Fruit fly (Drosophila melanogaster) whole organism, embryonic: Measurements from ENCODE around the gene CG43931.

Experiments used
- Antp ChIP-seq: fragments of 200-800 bp; sonication (Bioruptor generic); optimal IDR thresholded peaks from 3 replicates; lab custom pipeline; 2016; ENCODE audit warnings: missing biosample characterization, missing genetic modification characterization
- CG10543 ChIP-seq: fragments of 200-800 bp; sonication (Bioruptor generic); optimal IDR thresholded peaks from 3 replicates; lab custom pipeline; 2017; ENCODE audit warnings: missing biosample characterization, mild to moderate bottlenecking, missing genetic modification characterization, moderate library complexity
- CG13424 ChIP-seq: fragments of 200-800 bp; sonication (Bioruptor generic); optimal IDR thresholded peaks from 2 replicates; lab custom pipeline; 2019; ENCODE audit warnings: missing biosample characterization, mild to moderate bottlenecking, missing genetic modification characterization, moderate library complexity
- CG15269 ChIP-seq: fragments of 200-800 bp; sonication (Bioruptor generic); optimal IDR thresholded peaks from 2 replicates; lab custom pipeline; 2018; ENCODE audit warnings: missing biosample characterization, mild to moderate bottlenecking, missing genetic modification characterization, moderate library complexity
- CG15479 ChIP-seq: fragments of 200-800 bp; sonication (Bioruptor generic); optimal IDR thresholded peaks from 3 replicates; lab custom pipeline; 2019; ENCODE audit warnings: missing biosample characterization, mild to moderate bottlenecking, missing genetic modification characterization, moderate library complexity
- CG15601 ChIP-seq: fragments of 200-800 bp; sonication (Bioruptor generic); optimal IDR thresholded peaks from 3 replicates; lab custom pipeline; 2019; ENCODE audit warnings: missing biosample characterization, mild to moderate bottlenecking, missing genetic modification characterization, moderate library complexity
- CG17359 ChIP-seq: fragments of 200-800 bp; sonication (Bioruptor generic); optimal IDR thresholded peaks from 3 replicates; lab custom pipeline; 2018; ENCODE audit warnings: missing biosample characterization, mild to moderate bottlenecking, missing genetic modification characterization, moderate library complexity
- CG2875 ChIP-seq: fragments of 200-800 bp; sonication (Bioruptor generic); optimal IDR thresholded peaks from 2 replicates; lab custom pipeline; 2017; ENCODE audit warnings: missing biosample characterization, mild to moderate bottlenecking, missing genetic modification characterization, missing genetic modification reagents
- CG33557 ChIP-seq: fragments of 200-800 bp; sonication (Bioruptor generic); optimal IDR thresholded peaks from 2 replicates; lab custom pipeline; 2019; ENCODE audit warnings: missing biosample characterization, mild to moderate bottlenecking, missing genetic modification characterization, moderate library complexity
- CG3407 ChIP-seq: fragments of 200-800 bp; sonication (Bioruptor generic); optimal IDR thresholded peaks from 2 replicates; lab custom pipeline; 2018; ENCODE audit warnings: missing biosample characterization, mild to moderate bottlenecking, missing genetic modification characterization
- CG34224 ChIP-seq: fragments of 200-800 bp; sonication (Bioruptor generic); IDR thresholded peaks from 3 replicates; pipeline ENCODE4 v1.3.6; 2022; ENCODE audit warnings: missing biosample characterization, missing genetic modification characterization; ENCODE audit not compliant: partially characterized antibody
- CG6175 ChIP-seq: fragments of 200-800 bp; sonication (Bioruptor generic); IDR thresholded peaks from 3 replicates; pipeline ENCODE4 v1.3.6; 2022; ENCODE audit warnings: missing biosample characterization, missing genetic modification characterization
- CG7745 ChIP-seq: fragments of 200-800 bp; sonication (Bioruptor generic); optimal IDR thresholded peaks from 2 replicates; lab custom pipeline; 2018; ENCODE audit warnings: missing biosample characterization, mild to moderate bottlenecking, missing genetic modification characterization, moderate library complexity
- CG8924 ChIP-seq: fragments of 200-800 bp; optimal IDR thresholded peaks from 3 replicates; lab custom pipeline; 2019; ENCODE audit warnings: missing biosample characterization, mild to moderate bottlenecking, missing genetic modification characterization, moderate library complexity
- CTCF ChIP-seq: fragments of 200-800 bp; sonication (Bioruptor generic); optimal IDR thresholded peaks from 2 replicates; lab custom pipeline; 2017; ENCODE audit warnings: missing biosample characterization, mild to moderate bottlenecking, missing genetic modification characterization, moderate library complexity
- D ChIP-seq, 2 experiments: fragments of 200-800 bp in 1 of 2; fragments of >200 bp in 1 of 2; sonication (Bioruptor generic) in 1 of 2; optimal IDR thresholded peaks; 2 replicates in 1 of 2; 3 replicates in 1 of 2; lab custom pipeline; 2017; ENCODE audit warnings: mild to moderate bottlenecking in 1 of 2, missing biosample characterization in 1 of 2, missing genetic modification characterization in 1 of 2, missing genetic modification reagents in 1 of 2
- Deaf1 ChIP-seq: fragments of 200-800 bp; optimal IDR thresholded peaks from 3 replicates; lab custom pipeline; 2019; ENCODE audit warnings: missing biosample characterization, mild to moderate bottlenecking, missing genetic modification characterization, moderate library complexity
- H15 ChIP-seq: fragments of 200-800 bp; sonication (Bioruptor generic); IDR thresholded peaks from 3 replicates; pipeline ENCODE4 v1.3.6; 2022; ENCODE audit warnings: missing biosample characterization, missing genetic modification characterization
- HLH3B ChIP-seq: fragments of 200-800 bp; sonication (Bioruptor generic); IDR thresholded peaks from 2 replicates; pipeline ENCODE4 v1.3.6; 2022; ENCODE audit warnings: missing biosample characterization, missing genetic modification characterization
- HLHmδ ChIP-seq: fragments of 200-800 bp; sonication (Bioruptor generic); optimal IDR thresholded peaks from 2 replicates; lab custom pipeline; 2018; ENCODE audit warnings: missing biosample characterization, mild to moderate bottlenecking, missing genetic modification characterization, moderate library complexity
- HmgZ ChIP-seq: fragments of 200-800 bp; sonication (Bioruptor generic); optimal IDR thresholded peaks from 2 replicates; lab custom pipeline; 2018; ENCODE audit warnings: missing biosample characterization, mild to moderate bottlenecking, missing genetic modification characterization
- NfI ChIP-seq: fragments of 200-800 bp; sonication (Bioruptor generic); optimal IDR thresholded peaks from 3 replicates; lab custom pipeline; 2018; ENCODE audit warnings: missing biosample characterization, mild to moderate bottlenecking, missing genetic modification characterization, moderate library complexity
- PHDP ChIP-seq: fragments of 200-800 bp; sonication (Bioruptor generic); optimal IDR thresholded peaks from 3 replicates; lab custom pipeline; 2018; ENCODE audit warnings: missing biosample characterization, mild to moderate bottlenecking, missing genetic modification characterization, moderate library complexity
- Stat92E ChIP-seq, 3 experiments: fragments of >200 bp in 2 of 3; fragments of 200-800 bp in 1 of 3; sonication (Bioruptor generic) in 1 of 3; optimal IDR thresholded peaks; 2 replicates each; lab custom pipeline; 2017 to 2019; ENCODE audit warnings: missing biosample characterization in 3 of 3, missing genetic modification characterization in 3 of 3, mild to moderate bottlenecking in 1 of 3, moderate library complexity in 1 of 3
- Trl ChIP-seq, 3 experiments: fragments of >200 bp in 2 of 3; fragments of 200-800 bp in 1 of 3; sonication (Bioruptor generic) in 1 of 3; optimal IDR thresholded peaks; 2 replicates in 1 of 3; 3 replicates in 2 of 3; lab custom pipeline; 2016 to 2017; ENCODE audit warnings: missing biosample characterization in 1 of 3, missing genetic modification characterization in 1 of 3
- bbx ChIP-seq: fragments of 200-800 bp; sonication (Bioruptor generic); IDR thresholded peaks from 2 replicates; pipeline ENCODE4 v1.3.6; 2022; ENCODE audit warnings: missing biosample characterization, missing genetic modification characterization; ENCODE audit not compliant: partially characterized antibody
- cato ChIP-seq: fragments of 200-800 bp; sonication (Bioruptor generic); optimal IDR thresholded peaks from 2 replicates; lab custom pipeline; 2016; ENCODE audit warnings: missing biosample characterization, missing genetic modification characterization, borderline replicate concordance
- chinmo ChIP-seq: fragments of 200-800 bp; sonication (Bioruptor generic); IDR thresholded peaks from 4 replicates; pipeline ENCODE4 v1.3.6; 2022; ENCODE audit warnings: missing biosample characterization, missing genetic modification characterization; ENCODE audit not compliant: partially characterized antibody
- chm ChIP-seq: fragments of 200-800 bp; sonication (Bioruptor generic); IDR thresholded peaks from 2 replicates; pipeline ENCODE4 v1.3.6; 2022; ENCODE audit warnings: missing biosample characterization, missing genetic modification characterization
- ci ChIP-seq: fragments of 200-800 bp; sonication (Bioruptor generic); IDR thresholded peaks from 3 replicates; pipeline ENCODE4 v1.3.6; 2022; ENCODE audit warnings: missing biosample characterization, missing genetic modification characterization
- crol ChIP-seq: fragments of 200-800 bp; sonication (Bioruptor generic); IDR thresholded peaks from 2 replicates; pipeline ENCODE4 v1.3.6; 2022; ENCODE audit warnings: missing biosample characterization, missing genetic modification characterization
- fd64A ChIP-seq: fragments of 200-800 bp; sonication (Bioruptor generic); optimal IDR thresholded peaks from 3 replicates; lab custom pipeline; 2018; ENCODE audit warnings: missing biosample characterization, mild to moderate bottlenecking, missing genetic modification characterization
- gsb ChIP-seq: fragments of 200-800 bp; sonication (Bioruptor generic); IDR thresholded peaks from 2 replicates; pipeline ENCODE4 v1.3.6; 2022; ENCODE audit warnings: missing biosample characterization, missing genetic modification characterization
- gsb-n ChIP-seq: fragments of 200-800 bp; sonication (Bioruptor generic); optimal IDR thresholded peaks from 3 replicates; lab custom pipeline; 2018; ENCODE audit warnings: missing biosample characterization, mild to moderate bottlenecking, missing genetic modification characterization
- her ChIP-seq: fragments of 200-800 bp; sonication (Bioruptor generic); optimal IDR thresholded peaks from 2 replicates; lab custom pipeline; 2016; ENCODE audit warnings: missing biosample characterization, missing genetic modification characterization
- lab ChIP-seq: fragments of 200-800 bp; sonication (Bioruptor generic); optimal IDR thresholded peaks from 3 replicates; lab custom pipeline; 2017; ENCODE audit warnings: missing biosample characterization, missing genetic modification characterization, mild to moderate bottlenecking, moderate library complexity, missing genetic modification reagents
- oc ChIP-seq: fragments of 200-800 bp; sonication (Bioruptor generic); optimal IDR thresholded peaks from 2 replicates; lab custom pipeline; 2018; ENCODE audit warnings: missing biosample characterization, mild to moderate bottlenecking, missing genetic modification characterization, moderate library complexity
- odd ChIP-seq: fragments of 200-800 bp; sonication (Bioruptor generic); optimal IDR thresholded peaks from 2 replicates; lab custom pipeline; 2017; ENCODE audit warnings: missing biosample characterization, mild to moderate bottlenecking, missing genetic modification characterization
- run ChIP-seq: fragments of 200-800 bp; sonication (Bioruptor generic); optimal IDR thresholded peaks from 3 replicates; lab custom pipeline; 2018; ENCODE audit warnings: missing biosample characterization, mild to moderate bottlenecking, missing genetic modification characterization
- salm ChIP-seq: fragments of 200-800 bp; sonication (Bioruptor generic); optimal IDR thresholded peaks from 2 replicates; lab custom pipeline; 2018; ENCODE audit warnings: missing biosample characterization, mild to moderate bottlenecking, missing genetic modification characterization
- sens ChIP-seq: fragments of 200-800 bp; sonication (Bioruptor generic); peaks from one replicate; lab custom pipeline; 2016; ENCODE audit warnings: missing biosample characterization, missing genetic modification characterization
- sna ChIP-seq: fragments of 200-800 bp; sonication (Bioruptor generic); IDR thresholded peaks from 2 replicates; pipeline ENCODE4 v1.3.6; 2022; ENCODE audit warnings: missing biosample characterization, missing genetic modification characterization; ENCODE audit not compliant: partially characterized antibody
- so ChIP-seq: fragments of 200-800 bp; sonication (Bioruptor generic); IDR thresholded peaks from 3 replicates; pipeline ENCODE4 v1.3.6; 2022; ENCODE audit warnings: missing biosample characterization, missing genetic modification characterization
- sqz ChIP-seq: fragments of 200-800 bp; sonication (Bioruptor generic); optimal IDR thresholded peaks from 3 replicates; lab custom pipeline; 2018; ENCODE audit warnings: missing biosample characterization, mild to moderate bottlenecking, missing genetic modification characterization
- stwl ChIP-seq: fragments of 200-800 bp; sonication (Bioruptor generic); optimal IDR thresholded peaks from 3 replicates; lab custom pipeline; 2018; ENCODE audit warnings: missing biosample characterization, mild to moderate bottlenecking, missing genetic modification characterization, moderate library complexity
- tll ChIP-seq, 2 experiments: fragments of 200-800 bp in 1 of 2; fragments of >200 bp in 1 of 2; sonication (Bioruptor generic) in 1 of 2; optimal IDR thresholded peaks; 2 replicates each; lab custom pipeline; 2017 to 2019; ENCODE audit warnings: missing biosample characterization in 2 of 2, missing genetic modification characterization in 2 of 2, mild to moderate bottlenecking in 1 of 2, moderate library complexity in 1 of 2
- z ChIP-seq: fragments of 200-800 bp; sonication (Bioruptor generic); IDR thresholded peaks from 3 replicates; pipeline ENCODE4 v1.3.6; 2022; ENCODE audit warnings: missing biosample characterization, missing genetic modification characterization

CG43931 gene

DNA sequence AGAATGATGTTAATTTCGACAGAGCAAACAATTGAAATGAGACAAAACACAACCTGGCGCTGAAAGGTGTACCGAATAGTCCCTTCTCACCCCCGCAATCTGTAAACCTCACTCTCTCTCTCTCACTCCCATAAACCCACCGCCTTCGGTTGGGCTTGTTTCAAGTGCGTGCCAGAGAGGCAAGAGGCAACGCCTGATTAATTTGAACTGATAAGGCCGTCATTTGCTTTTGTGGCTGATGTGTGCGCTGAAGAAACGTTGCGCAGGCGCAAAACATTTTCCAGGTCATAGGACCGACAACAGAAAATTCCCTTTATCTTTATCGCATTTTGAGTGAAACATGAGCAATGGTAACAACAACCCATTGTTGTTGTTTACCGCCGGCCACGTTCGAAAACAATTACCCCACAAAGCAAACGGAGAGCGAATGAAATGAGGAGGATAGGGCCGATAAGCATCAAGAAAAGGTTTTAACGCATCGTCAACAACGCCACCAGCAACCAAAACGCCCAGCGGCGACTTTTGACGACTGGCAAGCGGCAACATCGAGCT, 25.0 kb downstream of the CG43931 start (continued):
- TF ChIP-seq D (optimal IDR thresholded peaks at IDR 0.05; lab: Kevin White, UChicago) (peak; percentile 38), D (GFP tag; optimal IDR thresholded peaks at IDR 0.05; lab: Kevin White, UChicago) (peak; percentile 23), NfI (GFP tag; lab: Kevin White, UChicago) (no peak), CG2875 (GFP tag; lab: Kevin White, UChicago) (peak; percentile 10), CG6175 (GFP tag; lab: Robert Waterston, UW) (0 out of 3 replicates have a peak, but pooled peaks have one; percentile 12), stwl (tag; lab: Kevin White, UChicago) (no peak), oc (tag; lab: Kevin White, UChicago) (peak; percentile 54), ci (GFP tag; lab: Robert Waterston, UW) (peak; percentile 75; the same call in 2 of the 3 replicates), CG3407 (GFP tag; lab: Kevin White, UChicago) (peak; percentile 23), HLHmδ (GFP tag; lab: Kevin White, UChicago) (peak; percentile 30), PHDP (tag; lab: Kevin White, UChicago) (peak; percentile 2), fd64A (GFP tag; lab: Kevin White, UChicago) (peak; percentile 48), salm (tag; lab: Kevin White, UChicago) (peak; percentile 52), CG33557 (GFP tag; lab: Kevin White, UChicago) (peak; percentile 46), her (no peak), H15 (0 out of 3 replicates have a peak, but pooled peaks have one; percentile 8), CG15269 (tag; lab: Kevin White, UChicago) (peak; percentile 48), cato (no peak), HmgZ (tag; lab: Kevin White, UChicago) (peak; percentile 30), z (peak; percentile 61; the same call in 1 of the 3 replicates), tll (GFP tag; optimal IDR thresholded peaks at IDR 0.05; lab: Kevin White, UChicago) (peak in 1 of 2 experiments; percentile 97), sna (no peak), chinmo (GFP tag; lab: Robert Waterston, UW) (no peak), run (tag; lab: Kevin White, UChicago) (peak; percentile 20), CTCF (GFP tag; lab: Kevin White, UChicago) (no peak), crol (GFP tag; lab: Robert Waterston, UW) (peak; percentile 87), HLH3B (GFP tag; lab: Robert Waterston, UW) (peak; percentile 21; the same call in 1 of the 2 replicates), CG7745 (tag; lab: Kevin White, UChicago) (peak; percentile 36), so (GFP tag; lab: Robert Waterston, UW) (peak; percentile 37; the same call in 1 of the 3 replicates), sens (GFP tag; lab: Kevin White, UChicago) (peak; percentile 73), Trl (optimal IDR thresholded peaks at IDR 0.05; lab: Kevin White, UChicago) (peak in 1 of 2 experiments; percentile 22), Trl (GFP tag; optimal IDR thresholded peaks at IDR 0.05; lab: Kevin White, UChicago) (no peak), lab (GFP tag; lab: Kevin White, UChicago) (peak; percentile 26), CG17359 (no peak), bbx (peak; percentile 18; the same call in 1 of the 2 replicates), Stat92E (GFP tag; optimal IDR thresholded peaks at IDR 0.05; lab: Kevin White, UChicago) (peak in 1 of 3 experiments; percentile 65), CG8924 (tag; lab: Kevin White, UChicago) (peak; percentile 22), CG10543 (GFP tag; lab: Kevin White, UChicago) (peak; percentile 56), Antp (GFP tag; lab: Kevin White, UChicago) (no peak), gsb-n (tag; lab: Kevin White, UChicago) (peak; percentile 64), CG15479 (GFP tag; lab: Kevin White, UChicago) (peak; percentile 100), chm (GFP tag; lab: Robert Waterston, UW) (peak; percentile 69; the same call in 1 of the 2 replicates), gsb (GFP tag; lab: Robert Waterston, UW) (no peak), odd (GFP tag; lab: Kevin White, UChicago) (peak; percentile 35), CG15601 (tag; lab: Kevin White, UChicago) (peak; percentile 23), sqz (no peak), Deaf1 (no peak), CG13424 (tag; lab: Kevin White, UChicago) (peak; percentile 13), CG34224 (GFP tag; lab: Robert Waterston, UW) (no peak)
